Worm (Caenorhabditis elegans) whole organism, L3 larva: ENCODE measurements around the gene rme-6.

Experiments used
- ceh-16 ChIP-seq: sonication (generic microtip); optimal IDR thresholded peaks from 2 replicates; lab custom pipeline; 2017; ENCODE audit warnings: missing biosample characterization, missing genetic modification characterization
- elt-1 ChIP-seq: fragments of 150-350 bp; optimal IDR thresholded peaks from 2 replicates; lab custom pipeline; 2014; ENCODE audit warnings: missing biosample characterization, missing genetic modification characterization
- elt-2 ChIP-seq: sonication (generic microtip); optimal IDR thresholded peaks from 2 replicates; lab custom pipeline; 2016; ENCODE audit warnings: missing genetic modification reagents, mild to moderate bottlenecking, missing genetic modification characterization, missing compliant biosample characterization
- elt-3 ChIP-seq, 3 experiments: fragments of 150-350 bp in 1 of 3; sonication (generic microtip) in 2 of 3; optimal IDR thresholded peaks; 2 replicates in 2 of 3; 4 replicates in 1 of 3; lab custom pipeline; 2014 to 2017; ENCODE audit warnings: missing biosample characterization in 3 of 3, missing genetic modification characterization in 3 of 3
- fkh-10 ChIP-seq: sonication (generic microtip); optimal IDR thresholded peaks from 2 replicates; lab custom pipeline; 2017; ENCODE audit warnings: missing biosample characterization, missing genetic modification reagents, missing genetic modification characterization
- fkh-2 ChIP-seq: fragments of 150-350 bp; optimal IDR thresholded peaks from 2 replicates; lab custom pipeline; 2014; ENCODE audit warnings: missing biosample characterization, missing genetic modification reagents, missing genetic modification characterization
- nfya-1 ChIP-seq: sonication (generic microtip); optimal IDR thresholded peaks from 2 replicates; lab custom pipeline; 2017; ENCODE audit warnings: missing genetic modification characterization, mild to moderate bottlenecking, missing compliant biosample characterization, antibody characterized with exemption, moderate library complexity; ENCODE audit not compliant: insufficient read depth
- nhr-11 ChIP-seq: fragments of 150-350 bp; optimal IDR thresholded peaks from 2 replicates; lab custom pipeline; 2014; ENCODE audit warnings: missing biosample characterization, missing genetic modification characterization
- nhr-23 ChIP-seq: fragments of 150-350 bp; optimal IDR thresholded peaks from 2 replicates; lab custom pipeline; 2014; ENCODE audit warnings: missing biosample characterization, missing genetic modification reagents, missing genetic modification characterization
- nhr-237 ChIP-seq: fragments of 150-350 bp; optimal IDR thresholded peaks from 2 replicates; lab custom pipeline; 2014; ENCODE audit warnings: missing biosample characterization, missing genetic modification characterization
- pqm-1 ChIP-seq: fragments of 150-350 bp; optimal IDR thresholded peaks from 2 replicates; lab custom pipeline; 2017; ENCODE audit warnings: missing biosample characterization, missing genetic modification characterization, inconsistent platforms
- tbx-2 ChIP-seq: sonication (generic microtip); optimal IDR thresholded peaks from 2 replicates; lab custom pipeline; 2016; ENCODE audit warnings: mild to moderate bottlenecking, missing genetic modification characterization, missing compliant biosample characterization
- unc-62 ChIP-seq: fragments of 150-350 bp; sonication (generic microtip); optimal IDR thresholded peaks from 4 replicates; lab custom pipeline; 2014; ENCODE audit warnings: missing biosample characterization, missing genetic modification reagents, missing genetic modification characterization
- ztf-4 ChIP-seq: fragments of 150-350 bp; optimal IDR thresholded peaks from 2 replicates; lab custom pipeline; 2014; ENCODE audit warnings: missing biosample characterization, missing genetic modification characterization

- TF ChIP-seq nhr-11 (tag; lab: Kevin White, UChicago) (no peak), elt-1 (no peak), pqm-1 (tag; lab: Kevin White, UChicago) (no peak), nhr-23 (tag; lab: Kevin White, UChicago) (no peak), fkh-10 (no peak), nhr-237 (tag; lab: Kevin White, UChicago) (no peak), fkh-2 (tag; lab: Kevin White, UChicago) (no peak), ceh-16 (tag; lab: Kevin White, UChicago) (no peak), nfya-1 (no peak), elt-3 (tag; optimal IDR thresholded peaks at IDR 0.05; lab: Kevin White, UChicago) (no peak), unc-62 (GFP tag; lab: Kevin White, UChicago) (no peak), elt-2 (tag; lab: Kevin White, UChicago) (no peak), ztf-4 (tag; lab: Kevin White, UChicago) (no peak), tbx-2 (tag; lab: Kevin White, UChicago) (no peak)
These were observed 10.8 kb downstream of the rme-6 start, which contains the start of gene C05D9.4 for ce11 chrX:1107758-1108157.
